Worm (Caenorhabditis elegans): ENCODE measurements around the gene C18D11.6.
A peak's percentile ranks its signal among the peaks of the same experiment; 100 is the strongest.

The C18D11.6 gene

DNA sequence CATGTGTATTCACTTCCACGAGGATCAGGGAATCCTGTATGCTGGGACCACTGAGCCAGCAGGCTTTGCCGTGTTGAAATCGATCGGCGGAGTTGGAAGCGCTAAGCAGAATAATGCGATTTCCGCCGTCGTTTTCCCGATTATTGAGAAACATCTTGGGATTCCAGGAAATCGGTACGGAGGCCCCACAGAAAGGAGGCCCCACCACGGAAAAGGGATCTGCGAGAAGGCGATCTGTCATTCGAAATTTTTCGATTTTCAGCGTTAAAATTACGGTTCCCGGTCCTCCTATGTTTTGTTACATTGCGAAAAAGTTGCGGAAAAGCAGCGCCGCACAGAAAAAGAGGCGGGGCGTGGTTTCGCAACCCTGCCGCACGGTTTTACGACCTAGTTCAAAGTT is 38.0 kb downstream of the C18D11.6 start (continued):
- TF ChIP-seq aly-2 (tag; optimal IDR thresholded peaks at IDR 0.05), result no peak
- TF ChIP-seq vab-7 (GFP tag; IDR thresholded peaks at IDR 0.05), result 0 out of 2 replicates have a peak, but pooled peaks have one; percentile 16
- no peak for TF ChIP-seq nhr-102 (tag; optimal IDR thresholded peaks at IDR 0.05)
- no peak for TF ChIP-seq lin-15B (tag; optimal IDR thresholded peaks at IDR 0.05)

DNA sequence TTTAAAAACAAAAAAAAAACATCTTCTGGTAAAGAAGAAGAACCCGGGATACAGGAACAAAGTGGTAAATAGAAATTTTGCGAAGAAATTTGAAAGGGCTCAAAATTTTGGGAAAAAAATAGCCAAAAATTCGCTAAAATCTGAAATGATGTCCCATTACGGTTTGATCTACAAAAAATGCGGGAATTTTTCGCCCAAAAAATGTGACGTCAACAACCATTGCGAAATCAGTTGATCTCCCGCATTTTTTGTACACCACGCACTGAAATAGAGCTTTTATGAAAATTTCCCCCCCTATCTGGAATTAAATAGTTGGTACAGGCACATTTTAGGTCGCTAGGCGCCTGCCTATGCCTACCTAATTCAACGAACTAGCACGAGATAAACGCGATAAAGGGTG is 39.2 kb downstream of the C18D11.6 start:
- no peak for TF ChIP-seq jun-1 (tag; optimal IDR thresholded peaks at IDR 0.05)
- TF ChIP-seq mxl-2 (GFP tag; conservative IDR thresholded peaks at IDR 0.05), result 0 out of 2 replicates have a peak, but pooled peaks have one; percentile 10
- no peak for TF ChIP-seq ceh-28 (tag; optimal IDR thresholded peaks at IDR 0.05)
- no peak for TF ChIP-seq spr-1 (tag; optimal IDR thresholded peaks at IDR 0.05)
- TF ChIP-seq aha-1 (tag), result peak; percentile 68

DNA sequence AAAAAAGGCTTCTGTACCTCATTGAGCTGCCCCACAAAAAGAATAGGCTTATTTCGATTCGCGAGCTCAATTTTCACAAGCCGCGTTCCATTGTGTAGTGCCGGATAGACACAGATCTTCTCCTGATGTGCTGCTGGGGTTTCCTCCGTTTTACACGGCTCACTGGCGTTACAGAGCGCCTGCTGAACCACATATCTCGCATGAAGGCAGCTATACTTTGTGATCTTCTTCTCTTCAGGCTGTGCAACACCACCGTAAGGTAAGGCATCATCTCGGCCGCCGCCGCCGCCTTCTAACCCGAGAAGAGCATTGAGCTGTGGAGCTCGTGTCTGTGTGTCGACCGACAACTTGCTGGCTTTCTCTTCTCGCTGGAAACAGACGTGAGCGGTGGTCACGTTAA is 43.2 kb downstream of the C18D11.6 start:
- no peak for TF ChIP-seq aha-1 (tag)
- peak in 1 of 2 experiments; percentile 73 for TF ChIP-seq unc-62 (GFP tag; optimal IDR thresholded peaks at IDR 0.05 in 1 of 2)
- no peak for TF ChIP-seq unc-62 (tag; optimal IDR thresholded peaks at IDR 0.05)
- no peak for TF ChIP-seq ceh-28 (tag; optimal IDR thresholded peaks at IDR 0.05)
- TF ChIP-seq set-16 (GFP tag; IDR thresholded peaks at IDR 0.05), result peak; percentile 48
- TF ChIP-seq egl-27 (tag; optimal IDR thresholded peaks at IDR 0.05), result no peak
- no peak for TF ChIP-seq mes-2 (tag; optimal IDR thresholded peaks at IDR 0.05; ENCODE audit: poor library complexity, severe bottlenecking)

DNA sequence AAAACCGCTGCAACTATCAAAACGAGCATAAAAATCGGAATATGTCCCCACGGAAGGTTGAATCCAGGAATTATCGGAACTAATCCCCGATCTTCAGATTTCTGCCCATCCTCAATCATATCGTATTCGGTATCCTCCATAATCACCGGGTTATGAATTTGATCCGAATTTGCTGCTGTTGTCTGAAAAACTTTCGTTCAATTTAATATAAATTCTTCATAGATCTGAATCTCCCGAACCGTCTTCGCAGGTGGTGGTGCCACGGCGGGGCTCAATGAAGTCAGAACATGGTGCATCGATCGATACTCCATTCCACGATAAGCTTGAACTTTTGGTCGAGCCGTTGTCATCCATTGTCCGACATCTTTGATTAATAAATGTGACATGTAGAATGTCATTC is 46.5 kb downstream of the C18D11.6 start:
- TF ChIP-seq saeg-2 (GFP tag; IDR thresholded peaks at IDR 0.05), result no peak
- TF ChIP-seq pha-4 (GFP tag; IDR thresholded peaks at IDR 0.05), result no peak
- TF ChIP-seq pha-4 (tag; optimal IDR thresholded peaks at IDR 0.05), result no peak
- TF ChIP-seq ceh-44 (GFP tag; IDR thresholded peaks at IDR 0.05), result no peak
- TF ChIP-seq vab-7 (GFP tag; IDR thresholded peaks at IDR 0.05), result no peak
- no peak for TF ChIP-seq nhr-10 (tag; optimal IDR thresholded peaks at IDR 0.05)
- no peak for TF ChIP-seq hmg-1.1 (GFP tag; IDR thresholded peaks at IDR 0.05)
- no peak for TF ChIP-seq mdt-29 (GFP tag; IDR thresholded peaks at IDR 0.05)
- no peak for TF ChIP-seq nhr-42 (GFP tag; IDR thresholded peaks at IDR 0.05)
- no peak for TF ChIP-seq T20F7.1 (GFP tag; optimal IDR thresholded peaks at IDR 0.05)
- no peak for TF ChIP-seq attf-4 (tag; optimal IDR thresholded peaks at IDR 0.05)
- TF ChIP-seq cey-2 (tag; optimal IDR thresholded peaks at IDR 0.05; ENCODE audit: borderline replicate concordance, insufficient read depth), result no peak
- TF ChIP-seq ctbp-1 (GFP tag; IDR thresholded peaks at IDR 0.05), result no peak
- TF ChIP-seq nhr-11 (tag; optimal IDR thresholded peaks at IDR 0.05), result no peak
- TF ChIP-seq mdl-1 (tag; optimal IDR thresholded peaks at IDR 0.05), result no peak
- no peak for TF ChIP-seq nhr-28 (tag; optimal IDR thresholded peaks at IDR 0.05)
- no peak for TF ChIP-seq ZK337.2 (GFP tag; IDR thresholded peaks at IDR 0.05)
- TF ChIP-seq tra-1 (GFP tag; IDR thresholded peaks at IDR 0.05), result no peak
- TF ChIP-seq nhr-77 (tag; optimal IDR thresholded peaks at IDR 0.05), result no peak
- no peak for TF ChIP-seq hif-1 (tag; optimal IDR thresholded peaks at IDR 0.05)

All from whole organism, L4 larva.